Worm (Caenorhabditis elegans): ENCODE data around the gene F55F10.1.
A peak's percentile ranks its signal among the peaks of the same experiment; 100 is the strongest.

The F55F10.1 gene

ce11 chrIV:4360497-4360896 lies at the start of gene F55F10.1:
Gene F55F10.1, plus strand, starts transcription at chrIV:4360837.
- TF ChIP-seq eor-1 (tag; optimal IDR thresholded peaks at IDR 0.05) (no peak), egl-5 (tag; optimal IDR thresholded peaks at IDR 0.05) (peak; percentile 47), lin-15B (tag; optimal IDR thresholded peaks at IDR 0.05) (peak; percentile 71), nhr-25 (tag; optimal IDR thresholded peaks at IDR 0.05) (peak; percentile 25), R02D3.7 (tag; optimal IDR thresholded peaks at IDR 0.05) (peak; percentile 10), hmg-11 (tag; optimal IDR thresholded peaks at IDR 0.05) (peak; percentile 63), nhr-23 (tag; optimal IDR thresholded peaks at IDR 0.05) (peak; percentile 68), tbx-2 (tag; optimal IDR thresholded peaks at IDR 0.05) (no peak)

- TF ChIP-seq ZK546.5 (tag; optimal IDR thresholded peaks at IDR 0.05) (no peak), nhr-77 (tag; optimal IDR thresholded peaks at IDR 0.05) (no peak), ztf-11 (tag; optimal IDR thresholded peaks at IDR 0.05) (no peak), ztf-4 (tag; optimal IDR thresholded peaks at IDR 0.05) (no peak), hmg-11 (tag; optimal IDR thresholded peaks at IDR 0.05) (no peak), jun-1 (tag; optimal IDR thresholded peaks at IDR 0.05) (no peak), pqm-1 (tag; optimal IDR thresholded peaks at IDR 0.05) (no peak), elt-3 (tag; optimal IDR thresholded peaks at IDR 0.05) (no peak), nhr-25 (tag; optimal IDR thresholded peaks at IDR 0.05) (no peak), fkh-2 (tag; optimal IDR thresholded peaks at IDR 0.05) (no peak), egl-5 (tag; optimal IDR thresholded peaks at IDR 0.05) (no peak), ceh-82 (tag; optimal IDR thresholded peaks at IDR 0.05) (no peak)
These were observed 43.7 kb upstream of the F55F10.1 start, which contains the start of gene Y24D9B.1 for ce11 chrIV:4316813-4317408. Gene Y24D9B.1, plus strand, starts transcription at chrIV:4317358.

- TF ChIP-seq nhr-23 (tag; optimal IDR thresholded peaks at IDR 0.05) (no peak), ceh-28 (tag; optimal IDR thresholded peaks at IDR 0.05) (peak; percentile 96)
These were observed 43.0 kb upstream of the F55F10.1 start for ce11 chrIV:4317638-4318037.

- TF ChIP-seq ama-1 (optimal IDR thresholded peaks at IDR 0.05), result no peak
- no peak for TF ChIP-seq ceh-28 (tag; optimal IDR thresholded peaks at IDR 0.05)
- no peak for TF ChIP-seq eor-1 (tag; optimal IDR thresholded peaks at IDR 0.05)
- TF ChIP-seq fkh-2 (tag; optimal IDR thresholded peaks at IDR 0.05), result no peak
- no peak for TF ChIP-seq nhr-25 (tag; optimal IDR thresholded peaks at IDR 0.05)
- TF ChIP-seq aly-2 (tag; optimal IDR thresholded peaks at IDR 0.05), result no peak
- no peak for TF ChIP-seq ceh-16 (tag; optimal IDR thresholded peaks at IDR 0.05)
- no peak for TF ChIP-seq nhr-43 (tag; optimal IDR thresholded peaks at IDR 0.05; ENCODE audit: poor library complexity, severe bottlenecking)
- no peak for TF ChIP-seq elt-1 (tag; optimal IDR thresholded peaks at IDR 0.05)
- TF ChIP-seq R02D3.7 (tag; optimal IDR thresholded peaks at IDR 0.05), result no peak
- no peak for TF ChIP-seq elt-2 (tag; optimal IDR thresholded peaks at IDR 0.05)
- no peak for TF ChIP-seq daf-12 (tag; optimal IDR thresholded peaks at IDR 0.05)
- TF ChIP-seq elt-3 (tag; optimal IDR thresholded peaks at IDR 0.05), result no peak
- TF ChIP-seq fos-1 (tag; optimal IDR thresholded peaks at IDR 0.05), result no peak
- TF ChIP-seq hmg-11 (tag; optimal IDR thresholded peaks at IDR 0.05), result no peak
- no peak for TF ChIP-seq pqm-1 (tag; optimal IDR thresholded peaks at IDR 0.05)
- no peak for TF ChIP-seq lin-39 (tag; optimal IDR thresholded peaks at IDR 0.05)
These were observed 42.6 kb upstream of the F55F10.1 start for ce11 chrIV:4318056-4318455.

ce11 chrIV:4319473-4319872 lies 41.2 kb upstream of the F55F10.1 start:
- TF ChIP-seq fos-1 (tag; optimal IDR thresholded peaks at IDR 0.05) (no peak), ceh-28 (tag; optimal IDR thresholded peaks at IDR 0.05) (peak; percentile 92)

- peak; percentile 22 for TF ChIP-seq elt-2 (tag; optimal IDR thresholded peaks at IDR 0.05)
- TF ChIP-seq sea-2 (GFP tag; optimal IDR thresholded peaks at IDR 0.05), result no peak
These were observed 34.2 kb upstream of the F55F10.1 start, which contains the start of gene trpl-2 for ce11 chrIV:4326445-4326844. Gene trpl-2, plus strand, starts transcription at chrIV:4326654.

ce11 chrIV:4336139-4336851 lies 24.3 kb upstream of the F55F10.1 start, which contains the start of the genes W03B1.3 and oac-51:
Gene W03B1.3, minus strand, starts transcription at chrIV:4336239.
Gene oac-51, plus strand, starts transcription at chrIV:4336801.
- no peak for TF ChIP-seq ama-1 (optimal IDR thresholded peaks at IDR 0.05)
- TF ChIP-seq nhr-11 (tag; optimal IDR thresholded peaks at IDR 0.05), result no peak
- TF ChIP-seq nhr-28 (tag; optimal IDR thresholded peaks at IDR 0.05), result no peak
- no peak for TF ChIP-seq ceh-82 (tag; optimal IDR thresholded peaks at IDR 0.05)
